Fruit fly (Drosophila melanogaster) whole organism, embryonic: ENCODE data around the gene Cyp1.

Experiments
- BtbVII ChIP-seq: fragments of 200-800 bp; sonication (Bioruptor generic); optimal IDR thresholded peaks from 3 replicates; lab custom pipeline; 2017; ENCODE audit warnings: missing biosample characterization, mild to moderate bottlenecking, missing genetic modification characterization
- C15 ChIP-seq: fragments of 200-800 bp; sonication (Bioruptor generic); IDR thresholded peaks from 3 replicates; pipeline ENCODE4 v1.3.6; 2022; ENCODE audit warnings: missing biosample characterization, missing genetic modification characterization
- CG10321 ChIP-seq: fragments of 200-800 bp; sonication (Bioruptor generic); IDR thresholded peaks from 2 replicates; pipeline ENCODE4 v1.3.6; 2022; ENCODE audit warnings: missing biosample characterization, missing genetic modification characterization
- CG11398 ChIP-seq: fragments of 200-800 bp; sonication (Bioruptor generic); optimal IDR thresholded peaks from 2 replicates; lab custom pipeline; 2016; ENCODE audit warnings: missing biosample characterization, missing genetic modification characterization
- CG12104 ChIP-seq: fragments of 200-800 bp; sonication (Bioruptor generic); optimal IDR thresholded peaks from 3 replicates; lab custom pipeline; 2016; ENCODE audit warnings: missing biosample characterization, missing genetic modification characterization
- CG13123 ChIP-seq: fragments of 200-800 bp; sonication (Bioruptor generic); optimal IDR thresholded peaks from 2 replicates; lab custom pipeline; 2016; ENCODE audit warnings: missing biosample characterization, missing genetic modification characterization
- CG15073 ChIP-seq: fragments of 200-800 bp; sonication (Bioruptor generic); optimal IDR thresholded peaks from 2 replicates; lab custom pipeline; 2016; ENCODE audit warnings: missing biosample characterization, missing genetic modification characterization
- CG1603 ChIP-seq: fragments of 200-800 bp; sonication (Bioruptor generic); optimal IDR thresholded peaks from 2 replicates; lab custom pipeline; 2019; ENCODE audit warnings: missing biosample characterization, mild to moderate bottlenecking, missing genetic modification characterization, moderate library complexity
- CG16779 ChIP-seq: fragments of 200-800 bp; sonication (Bioruptor generic); IDR thresholded peaks from 2 replicates; pipeline ENCODE4 v1.3.6; 2022; ENCODE audit warnings: missing biosample characterization, missing genetic modification characterization
- CG18476 ChIP-seq: fragments of 200-800 bp; sonication (Bioruptor generic); optimal IDR thresholded peaks from 2 replicates; lab custom pipeline; 2016; ENCODE audit warnings: missing biosample characterization, mild to moderate bottlenecking, missing genetic modification characterization
- CG32767 ChIP-seq: fragments of 200-800 bp; sonication (Bioruptor generic); IDR thresholded peaks from 2 replicates; pipeline ENCODE4 v1.3.6; 2022; ENCODE audit warnings: missing biosample characterization, missing genetic modification characterization
- CG6654 ChIP-seq: fragments of 200-800 bp; sonication (Bioruptor generic); optimal IDR thresholded peaks from 2 replicates; lab custom pipeline; 2017; ENCODE audit warnings: missing biosample characterization, mild to moderate bottlenecking, missing genetic modification characterization
- CG6813 ChIP-seq: fragments of 200-800 bp; sonication (Bioruptor generic); optimal IDR thresholded peaks from 2 replicates; lab custom pipeline; 2017; ENCODE audit warnings: missing biosample characterization, missing genetic modification characterization, mild to moderate bottlenecking, moderate library complexity, missing genetic modification reagents
- CG7786 ChIP-seq: fragments of 200-800 bp; sonication (Bioruptor generic); optimal IDR thresholded peaks from 2 replicates; lab custom pipeline; 2016; ENCODE audit warnings: missing biosample characterization, missing genetic modification characterization
- Camta ChIP-seq: fragments of 200-800 bp; sonication (Bioruptor generic); optimal IDR thresholded peaks from 2 replicates; lab custom pipeline; 2016; ENCODE audit warnings: missing biosample characterization, missing genetic modification characterization
- Dll ChIP-seq: fragments of 200-800 bp; sonication (Bioruptor generic); IDR thresholded peaks from 4 replicates; pipeline ENCODE4 v1.3.6; 2022; ENCODE audit warnings: missing biosample characterization, missing genetic modification characterization; ENCODE audit not compliant: partially characterized antibody
- Doc2 ChIP-seq: fragments of 200-800 bp; sonication (Bioruptor generic); IDR thresholded peaks from 2 replicates; pipeline ENCODE4 v1.3.6; 2022; ENCODE audit warnings: missing biosample characterization, missing genetic modification characterization
- Drgx ChIP-seq: fragments of 200-800 bp; sonication (Bioruptor generic); IDR thresholded peaks from 2 replicates; pipeline ENCODE4 v1.3.6; 2022; ENCODE audit warnings: missing biosample characterization, missing genetic modification characterization
- Ets97D ChIP-seq: fragments of 200-800 bp; sonication (Bioruptor generic); optimal IDR thresholded peaks from 3 replicates; lab custom pipeline; 2016; ENCODE audit warnings: missing biosample characterization, missing genetic modification characterization
- HLH4C ChIP-seq: fragments of 200-800 bp; sonication (Bioruptor generic); IDR thresholded peaks from 3 replicates; pipeline ENCODE4 v1.3.6; 2022; ENCODE audit warnings: missing biosample characterization, missing genetic modification characterization; ENCODE audit not compliant: partially characterized antibody
- Hmx ChIP-seq: fragments of 200-800 bp; sonication (Bioruptor generic); optimal IDR thresholded peaks from 2 replicates; lab custom pipeline; 2016; ENCODE audit warnings: missing biosample characterization, missing genetic modification characterization
- MTF-1 ChIP-seq: fragments of 200-800 bp; sonication (Bioruptor generic); optimal IDR thresholded peaks from 2 replicates; lab custom pipeline; 2018; ENCODE audit warnings: missing biosample characterization, mild to moderate bottlenecking, missing genetic modification characterization, borderline replicate concordance
- Nf-YA ChIP-seq: fragments of 200-800 bp; sonication (Bioruptor generic); IDR thresholded peaks from 2 replicates; pipeline ENCODE4 v1.3.6; 2022; ENCODE audit warnings: missing biosample characterization, missing genetic modification characterization
- Opbp ChIP-seq: fragments of 200-800 bp; sonication (Bioruptor generic); IDR thresholded peaks from 3 replicates; pipeline ENCODE4 v1.3.6; 2022; ENCODE audit warnings: missing biosample characterization, missing genetic modification characterization; ENCODE audit not compliant: partially characterized antibody
- Optix ChIP-seq: fragments of 200-800 bp; sonication (Bioruptor generic); IDR thresholded peaks from 3 replicates; pipeline ENCODE4 v1.3.6; 2022; ENCODE audit warnings: missing biosample characterization, missing genetic modification characterization
- Side ChIP-seq: fragments of 200-800 bp; sonication (Bioruptor generic); optimal IDR thresholded peaks from 2 replicates; lab custom pipeline; 2016; ENCODE audit warnings: missing biosample characterization, missing genetic modification characterization
- Stat92E ChIP-seq, 3 experiments: fragments of >200 bp in 2 of 3; fragments of 200-800 bp in 1 of 3; sonication (Bioruptor generic) in 1 of 3; optimal IDR thresholded peaks; 2 replicates each; lab custom pipeline; 2017 to 2019; ENCODE audit warnings: missing biosample characterization in 3 of 3, missing genetic modification characterization in 3 of 3, mild to moderate bottlenecking in 1 of 3, moderate library complexity in 1 of 3
- ac ChIP-seq: fragments of 200-800 bp; sonication (Bioruptor generic); optimal IDR thresholded peaks from 3 replicates; lab custom pipeline; 2017; ENCODE audit warnings: missing biosample characterization, mild to moderate bottlenecking, missing genetic modification characterization
- ase ChIP-seq: fragments of 200-800 bp; sonication (Bioruptor generic); IDR thresholded peaks from 3 replicates; pipeline ENCODE4 v1.3.6; 2022; ENCODE audit warnings: missing biosample characterization, missing genetic modification characterization
- ato ChIP-seq: fragments of 200-800 bp; sonication (Bioruptor generic); IDR thresholded peaks from 2 replicates; pipeline ENCODE4 v1.3.6; 2022; ENCODE audit warnings: missing biosample characterization, missing genetic modification characterization; ENCODE audit not compliant: partially characterized antibody
- br ChIP-seq: fragments of >200 bp; optimal IDR thresholded peaks from 2 replicates; lab custom pipeline; 2017
- cwo ChIP-seq: fragments of 200-800 bp; sonication (Bioruptor generic); optimal IDR thresholded peaks from 3 replicates; lab custom pipeline; 2017; ENCODE audit warnings: missing biosample characterization, missing genetic modification characterization, mild to moderate bottlenecking, moderate library complexity, missing genetic modification reagents
- esg ChIP-seq: fragments of 200-800 bp; sonication (Bioruptor generic); conservative IDR thresholded peaks from 2 replicates; pipeline ENCODE4 v1.3.6; 2022; ENCODE audit warnings: missing biosample characterization, missing genetic modification characterization
- fd64A ChIP-seq: fragments of 200-800 bp; sonication (Bioruptor generic); optimal IDR thresholded peaks from 3 replicates; lab custom pipeline; 2018; ENCODE audit warnings: missing biosample characterization, mild to moderate bottlenecking, missing genetic modification characterization
- gcm ChIP-seq: fragments of 200-800 bp; sonication (Bioruptor generic); optimal IDR thresholded peaks from 2 replicates; lab custom pipeline; 2019; ENCODE audit warnings: missing biosample characterization, mild to moderate bottlenecking, missing genetic modification characterization, moderate library complexity
- gsb ChIP-seq: fragments of 200-800 bp; sonication (Bioruptor generic); IDR thresholded peaks from 2 replicates; pipeline ENCODE4 v1.3.6; 2022; ENCODE audit warnings: missing biosample characterization, missing genetic modification characterization
- her ChIP-seq: fragments of 200-800 bp; sonication (Bioruptor generic); optimal IDR thresholded peaks from 2 replicates; lab custom pipeline; 2016; ENCODE audit warnings: missing biosample characterization, missing genetic modification characterization
- kay ChIP-seq: fragments of 200-800 bp; sonication (Bioruptor generic); optimal IDR thresholded peaks from 2 replicates; lab custom pipeline; 2016; ENCODE audit warnings: missing biosample characterization, missing genetic modification characterization
- lola ChIP-seq, 3 experiments: fragments of >200 bp in 2 of 3; fragments of 200-800 bp in 1 of 3; sonication (Bioruptor generic) in 1 of 3; optimal IDR thresholded peaks; 2 replicates each; lab custom pipeline; 2017 to 2019; ENCODE audit warnings: missing biosample characterization in 3 of 3, missing genetic modification characterization in 3 of 3, mild to moderate bottlenecking in 1 of 3, moderate library complexity in 1 of 3
- maf-S ChIP-seq: fragments of 200-800 bp; sonication (Bioruptor generic); optimal IDR thresholded peaks from 2 replicates; lab custom pipeline; 2016; ENCODE audit warnings: missing biosample characterization, missing genetic modification characterization
- nmo ChIP-seq: fragments of 200-800 bp; sonication (Bioruptor generic); optimal IDR thresholded peaks from 2 replicates; lab custom pipeline; 2018; ENCODE audit warnings: missing biosample characterization, mild to moderate bottlenecking, missing genetic modification characterization, moderate library complexity
- onecut ChIP-seq: fragments of 200-800 bp; sonication (Bioruptor generic); IDR thresholded peaks from 2 replicates; pipeline ENCODE4 v1.3.6; 2022; ENCODE audit warnings: missing biosample characterization, missing genetic modification characterization
- sens-2 ChIP-seq: fragments of 200-800 bp; sonication (Bioruptor generic); IDR thresholded peaks from 2 replicates; pipeline ENCODE4 v1.3.6; 2022; ENCODE audit warnings: missing biosample characterization, missing genetic modification characterization
- shn ChIP-seq: fragments of 200-800 bp; sonication (Bioruptor generic); optimal IDR thresholded peaks from 3 replicates; lab custom pipeline; 2016; ENCODE audit warnings: missing biosample characterization, missing genetic modification characterization
- sqz ChIP-seq: fragments of 200-800 bp; sonication (Bioruptor generic); optimal IDR thresholded peaks from 3 replicates; lab custom pipeline; 2018; ENCODE audit warnings: missing biosample characterization, mild to moderate bottlenecking, missing genetic modification characterization
- trh ChIP-seq: fragments of 200-800 bp; sonication (Bioruptor generic); optimal IDR thresholded peaks from 2 replicates; lab custom pipeline; 2016; ENCODE audit warnings: missing biosample characterization, missing genetic modification characterization
- tup ChIP-seq: fragments of 200-800 bp; sonication (Bioruptor generic); optimal IDR thresholded peaks from 2 replicates; lab custom pipeline; 2016; ENCODE audit warnings: missing biosample characterization, mild to moderate bottlenecking, missing genetic modification characterization, moderate library complexity
- vfl ChIP-seq: fragments of 200-800 bp; sonication (Bioruptor generic); optimal IDR thresholded peaks from 2 replicates; lab custom pipeline; 2016; ENCODE audit warnings: missing biosample characterization, missing genetic modification characterization
- zfh2 ChIP-seq: fragments of 200-800 bp; sonication (Bioruptor generic); optimal IDR thresholded peaks from 2 replicates; lab custom pipeline; 2016; ENCODE audit warnings: missing biosample characterization, missing genetic modification characterization

Cyp1 gene

dm6 chrX:16320197-16320921 is at the start of gene Cyp1 (continued):
- TF ChIP-seq Stat92E (GFP tag; optimal IDR thresholded peaks at IDR 0.05; lab: Kevin White, UChicago) = no peak
- no peak; the same call in 1 of the 2 replicates for TF ChIP-seq esg (GFP tag; lab: Robert Waterston, UW)
- no peak for TF ChIP-seq Doc2 (GFP tag; lab: Robert Waterston, UW)
- TF ChIP-seq CG32767 (GFP tag; lab: Robert Waterston, UW) = no peak; the same call in 1 of the 2 replicates
- TF ChIP-seq vfl (GFP tag; lab: Kevin White, UChicago) = no peak
- TF ChIP-seq sens-2 = 0 out of 2 replicates have a peak, but pooled peaks have one; percentile 19
- peak; percentile 12 for TF ChIP-seq Side (GFP tag; lab: Kevin White, UChicago)
- TF ChIP-seq Camta (GFP tag; lab: Kevin White, UChicago) = no peak
- TF ChIP-seq nmo (GFP tag; lab: Kevin White, UChicago) = peak; percentile 44
- TF ChIP-seq zfh2 = peak; percentile 42
- no peak for TF ChIP-seq ac (GFP tag; lab: Kevin White, UChicago)
- no peak for TF ChIP-seq br (lab: Kevin White, UChicago)
- no peak for TF ChIP-seq Hmx
- peak; percentile 90 for TF ChIP-seq CG1603 (tag; lab: Kevin White, UChicago)
- no peak for TF ChIP-seq MTF-1 (GFP tag; lab: Kevin White, UChicago)
- peak; percentile 44 for TF ChIP-seq CG18476
- TF ChIP-seq CG11398 = no peak
- TF ChIP-seq BtbVII (GFP tag; lab: Kevin White, UChicago) = no peak
- TF ChIP-seq Drgx (GFP tag; lab: Robert Waterston, UW) = peak; percentile 25; the same call in 1 of the 2 replicates
- TF ChIP-seq HLH4C (GFP tag; lab: Robert Waterston, UW) = peak; percentile 68; the same call in 2 of the 3 replicates
- peak; percentile 87 for TF ChIP-seq Opbp (GFP tag; lab: Robert Waterston, UW)
- TF ChIP-seq CG6813 = no peak
- no peak; the same call in 1 of the 2 replicates for TF ChIP-seq Nf-YA (GFP tag; lab: Robert Waterston, UW)
- TF ChIP-seq onecut (GFP tag; lab: Robert Waterston, UW) = peak; percentile 48; the same call in 1 of the 2 replicates
- TF ChIP-seq tup = peak; percentile 19
- TF ChIP-seq maf-S = no peak
- TF ChIP-seq gcm (GFP tag; lab: Kevin White, UChicago) = no peak
- TF ChIP-seq Ets97D (GFP tag; lab: Kevin White, UChicago) = peak; percentile 86
- no peak for TF ChIP-seq cwo
- TF ChIP-seq trh (GFP tag; lab: Kevin White, UChicago) = no peak
- no peak for TF ChIP-seq CG12104 (GFP tag; lab: Kevin White, UChicago)
- peak; percentile 25; the same call in 1 of the 3 replicates for TF ChIP-seq Optix (GFP tag; lab: Robert Waterston, UW)
- peak; percentile 45 for TF ChIP-seq gsb (GFP tag; lab: Robert Waterston, UW)
- peak; percentile 37; the same call in 1 of the 3 replicates for TF ChIP-seq ase (GFP tag; lab: Robert Waterston, UW)
- TF ChIP-seq CG16779 (GFP tag; lab: Robert Waterston, UW) = 0 out of 2 replicates have a peak, but pooled peaks have one; percentile 40
- no peak for TF ChIP-seq CG13123
- TF ChIP-seq her (GFP tag; lab: Kevin White, UChicago) = peak; percentile 73
- peak; percentile 82 for TF ChIP-seq ato (GFP tag; lab: Robert Waterston, UW)
- no peak for TF ChIP-seq kay (GFP tag; lab: Kevin White, UChicago)
- no peak for TF ChIP-seq CG6654 (GFP tag; lab: Kevin White, UChicago)
- TF ChIP-seq shn (GFP tag; lab: Kevin White, UChicago) = no peak
- TF ChIP-seq C15 = no peak
- TF ChIP-seq fd64A (GFP tag; lab: Kevin White, UChicago) = no peak
- TF ChIP-seq CG10321 = no peak
- TF ChIP-seq Dll (GFP tag; lab: Robert Waterston, UW) = peak; percentile 65; the same call in 3 of the 4 replicates
- TF ChIP-seq lola (GFP tag; optimal IDR thresholded peaks at IDR 0.05; lab: Kevin White, UChicago) = no peak
- TF ChIP-seq CG15073 (GFP tag; lab: Kevin White, UChicago) = no peak
- no peak for TF ChIP-seq CG7786 (GFP tag; lab: Kevin White, UChicago)
- TF ChIP-seq sqz = no peak
